Fruit fly (Drosophila melanogaster): ENCODE measurements around the gene CG43291.

- no peak for TF ChIP-seq h (optimal IDR thresholded peaks at IDR 0.05)
- TF ChIP-seq psq (optimal IDR thresholded peaks at IDR 0.05) = no peak
- no peak for TF ChIP-seq ttk (optimal IDR thresholded peaks at IDR 0.05)
- TF ChIP-seq Sin3A (optimal IDR thresholded peaks at IDR 0.05) = no peak
Observed at dm6 chr3R:14221484-14221883, 23.0 kb downstream of the CG43291 start, which contains the start of gene CG33109.

Data from Kc167 (cell line).